Worm (Caenorhabditis elegans): ENCODE results near the gene F17A9.5.
"Not testable (repeated sequence)": the region's sequence is repeated elsewhere in the genome, so short reads cannot be mapped to it uniquely, and the experiment has no call there.

The F17A9.5 gene

ce11 chrV:6098755-6099155 is 14.0 kb downstream of the F17A9.5 start:
- TF ChIP-seq pes-1 (GFP tag; IDR thresholded peaks at IDR 0.05) (no peak), hmg-4 (GFP tag; optimal IDR thresholded peaks at IDR 0.05) (no peak), sea-1 (GFP tag; conservative IDR thresholded peaks at IDR 0.05) (no peak), aly-1 (tag; optimal IDR thresholded peaks at IDR 0.05) (no peak), hnd-1 (tag; optimal IDR thresholded peaks at IDR 0.05) (no peak), B0310.2 (tag; optimal IDR thresholded peaks at IDR 0.05) (peak; percentile 23), ceh-36 (tag; optimal IDR thresholded peaks at IDR 0.05) (no peak)

- TF ChIP-seq hmg-4 (GFP tag; optimal IDR thresholded peaks at IDR 0.05) (no peak), tra-4 (tag; optimal IDR thresholded peaks at IDR 0.05) (no peak), sea-1 (GFP tag; conservative IDR thresholded peaks at IDR 0.05) (no peak), scrt-1 (GFP tag; IDR thresholded peaks at IDR 0.05) (no peak), pes-1 (GFP tag; IDR thresholded peaks at IDR 0.05) (no peak), ets-7 (tag; optimal IDR thresholded peaks at IDR 0.05) (no peak)
Observed at ce11 chrV:6096559-6097155, 16.1 kb downstream of the F17A9.5 start, which contains the start of gene smut-1. Gene smut-1 (plus strand): TSS chrV:6097105.

- no peak for TF ChIP-seq F13C5.2 (tag; optimal IDR thresholded peaks at IDR 0.05)
- no peak for TF ChIP-seq ceh-13 (GFP tag; optimal IDR thresholded peaks at IDR 0.05)
- TF ChIP-seq hmbx-1 (tag; optimal IDR thresholded peaks at IDR 0.05), result no peak
- TF ChIP-seq sea-1 (GFP tag; conservative IDR thresholded peaks at IDR 0.05), result no peak
- no peak for TF ChIP-seq pes-1 (GFP tag; IDR thresholded peaks at IDR 0.05)
- TF ChIP-seq ets-7 (tag; optimal IDR thresholded peaks at IDR 0.05), result no peak
- TF ChIP-seq flt-1 (GFP tag; IDR thresholded peaks at IDR 0.05), result no peak
- no peak for TF ChIP-seq tbx-11 (GFP tag; IDR thresholded peaks at IDR 0.05)
- no peak for TF ChIP-seq tra-4 (tag; optimal IDR thresholded peaks at IDR 0.05)
- no peak for TF ChIP-seq scrt-1 (GFP tag; IDR thresholded peaks at IDR 0.05)
Observed at ce11 chrV:6095829-6096228, 17.0 kb downstream of the F17A9.5 start, which contains the start of gene Y38A10A.7. Gene Y38A10A.7 (plus strand): TSS chrV:6096197.

- not testable (repeated sequence) for TF ChIP-seq hmbx-1 (tag; optimal IDR thresholded peaks at IDR 0.05); B0310.2 (tag; optimal IDR thresholded peaks at IDR 0.05); sea-1 (GFP tag; conservative IDR thresholded peaks at IDR 0.05)
Observed at ce11 chrV:6069968-6070367, 42.8 kb downstream of the F17A9.5 start, which contains the start of gene fbxa-214. Gene fbxa-214 (minus strand): TSS chrV:6070068.

- TF ChIP-seq scrt-1 (GFP tag; IDR thresholded peaks at IDR 0.05), result no peak
- TF ChIP-seq ets-7 (tag; optimal IDR thresholded peaks at IDR 0.05), result no peak
- no peak for TF ChIP-seq tbx-11 (GFP tag; IDR thresholded peaks at IDR 0.05)
- no peak for TF ChIP-seq ceh-13 (GFP tag; optimal IDR thresholded peaks at IDR 0.05)
- TF ChIP-seq B0310.2 (tag; optimal IDR thresholded peaks at IDR 0.05), result no peak
- no peak for TF ChIP-seq ama-1 (optimal IDR thresholded peaks at IDR 0.05)
- no peak for TF ChIP-seq pes-1 (GFP tag; IDR thresholded peaks at IDR 0.05)
- no peak for TF ChIP-seq sea-1 (GFP tag; conservative IDR thresholded peaks at IDR 0.05)
- no peak for TF ChIP-seq tra-4 (tag; optimal IDR thresholded peaks at IDR 0.05)
- TF ChIP-seq hnd-1 (tag; optimal IDR thresholded peaks at IDR 0.05), result no peak
- no peak for TF ChIP-seq ceh-36 (tag; optimal IDR thresholded peaks at IDR 0.05)
- TF ChIP-seq tbx-37 (GFP tag; conservative IDR thresholded peaks at IDR 0.05), result no peak
- no peak for TF ChIP-seq F13C5.2 (tag; optimal IDR thresholded peaks at IDR 0.05)
- no peak for TF ChIP-seq aly-1 (tag; optimal IDR thresholded peaks at IDR 0.05)
Observed at ce11 chrV:6067112-6067511, 45.7 kb downstream of the F17A9.5 start, which contains the start of gene srh-10. Gene srh-10 (minus strand): TSS chrV:6067140.

- TF ChIP-seq tra-4 (tag; optimal IDR thresholded peaks at IDR 0.05), result no peak
- no peak for TF ChIP-seq flt-1 (GFP tag; IDR thresholded peaks at IDR 0.05)
- TF ChIP-seq aly-1 (tag; optimal IDR thresholded peaks at IDR 0.05), result no peak
- no peak for TF ChIP-seq ama-1 (optimal IDR thresholded peaks at IDR 0.05)
- no peak for TF ChIP-seq tbx-11 (GFP tag; IDR thresholded peaks at IDR 0.05)
- TF ChIP-seq hmg-4 (GFP tag; optimal IDR thresholded peaks at IDR 0.05), result no peak
- TF ChIP-seq sea-1 (GFP tag; conservative IDR thresholded peaks at IDR 0.05), result no peak
- no peak for TF ChIP-seq B0310.2 (tag; optimal IDR thresholded peaks at IDR 0.05)
- TF ChIP-seq ceh-13 (GFP tag; optimal IDR thresholded peaks at IDR 0.05), result no peak
- no peak for TF ChIP-seq tbx-37 (GFP tag; conservative IDR thresholded peaks at IDR 0.05)
- no peak for TF ChIP-seq scrt-1 (GFP tag; IDR thresholded peaks at IDR 0.05)
Observed at ce11 chrV:6063330-6063729, 49.5 kb downstream of the F17A9.5 start, which contains the start of gene Y38A10A.2. Gene Y38A10A.2 (minus strand): TSS chrV:6063430.
